Fruit fly (Drosophila melanogaster) Kc167 (cell line): ENCODE results near the gene CG7290.

Experiments
- Myc ChIP-seq: fragments of >200 bp; optimal IDR thresholded peaks from 2 replicates; lab custom pipeline; 2017; ENCODE audit warnings: missing external identifiers
- Sin3A ChIP-seq: fragments of >200 bp; optimal IDR thresholded peaks from 2 replicates; lab custom pipeline; 2018; ENCODE audit warnings: missing external identifiers
- h ChIP-seq: fragments of >200 bp; optimal IDR thresholded peaks from 3 replicates; lab custom pipeline; 2018; ENCODE audit warnings: missing external identifiers
- insv ChIP-seq: fragments of >200 bp; optimal IDR thresholded peaks from 3 replicates; lab custom pipeline; 2018; ENCODE audit warnings: missing external identifiers
- psq ChIP-seq: fragments of >200 bp; optimal IDR thresholded peaks from 2 replicates; lab custom pipeline; 2017; ENCODE audit warnings: missing external identifiers
- ttk ChIP-seq: sonication (Bioruptor generic); optimal IDR thresholded peaks from 2 replicates; lab custom pipeline; 2017; ENCODE audit warnings: missing external identifiers

DNA sequence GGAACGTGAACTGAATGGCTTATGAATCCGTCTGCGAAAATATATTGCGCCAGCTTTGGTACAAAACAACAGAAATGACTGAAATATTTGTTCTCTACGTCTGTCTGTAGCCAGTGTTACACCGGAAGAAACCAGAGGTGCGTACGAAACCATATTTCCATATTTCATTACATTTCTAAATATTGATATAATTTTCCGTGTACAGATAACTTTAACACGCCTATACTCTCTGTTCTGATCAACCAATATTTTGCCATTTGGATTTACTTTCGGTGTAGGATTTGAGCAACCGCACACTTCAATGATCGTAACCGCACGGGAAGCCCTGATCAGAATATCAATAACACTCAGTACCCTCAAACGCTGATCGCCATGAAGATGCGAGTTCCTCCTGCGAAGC is 11.1 kb downstream of the CG7290 start:
- no peak for TF ChIP-seq Sin3A
- TF ChIP-seq h (lab: Kevin White, UChicago), result no peak
- TF ChIP-seq Myc (lab: Kevin White, UChicago), result no peak
- TF ChIP-seq psq (lab: Kevin White, UChicago), result no peak
- no peak for TF ChIP-seq insv (lab: Kevin White, UChicago)
- no peak for TF ChIP-seq ttk (lab: Kevin White, UChicago)
